Fruit fly (Drosophila melanogaster): Measurements from ENCODE around the gene P5cr.

The P5cr gene

dm6 chr3R:19044638-19045037 is 15.9 kb downstream of the P5cr start (continued):
- no peak for TF ChIP-seq CG11456 (GFP tag; IDR thresholded peaks at IDR 0.05)
- TF ChIP-seq ftz-f1 (GFP tag; optimal IDR thresholded peaks at IDR 0.05) = no peak
- TF ChIP-seq maf-S (GFP tag; optimal IDR thresholded peaks at IDR 0.05) = no peak
- no peak for TF ChIP-seq CG4424 (GFP tag; optimal IDR thresholded peaks at IDR 0.05)
- TF ChIP-seq Ravus (GFP tag; IDR thresholded peaks at IDR 0.05) = no peak
- no peak for TF ChIP-seq zf30C (GFP tag; optimal IDR thresholded peaks at IDR 0.05)
- TF ChIP-seq wor (GFP tag; IDR thresholded peaks at IDR 0.05) = no peak
- TF ChIP-seq gcm (GFP tag; optimal IDR thresholded peaks at IDR 0.05) = no peak
- no peak for TF ChIP-seq CG14710 (tag; optimal IDR thresholded peaks at IDR 0.05)
- TF ChIP-seq Nf-YB (GFP tag; optimal IDR thresholded peaks at IDR 0.05) = no peak
- no peak for TF ChIP-seq Usf (GFP tag; optimal IDR thresholded peaks at IDR 0.05)
- TF ChIP-seq stwl (tag; optimal IDR thresholded peaks at IDR 0.05) = peak; percentile 72
- TF ChIP-seq CG30431 (GFP tag; optimal IDR thresholded peaks at IDR 0.05) = no peak
- TF ChIP-seq CG5180 (GFP tag; optimal IDR thresholded peaks at IDR 0.05) = no peak
- TF ChIP-seq gem (tag; optimal IDR thresholded peaks at IDR 0.05) = no peak
- TF ChIP-seq CG4360 (GFP tag; IDR thresholded peaks at IDR 0.05) = no peak
- no peak for TF ChIP-seq CG32532 (GFP tag; IDR thresholded peaks at IDR 0.05)
- TF ChIP-seq zen2 (GFP tag; IDR thresholded peaks at IDR 0.05; ENCODE audit: partially characterized antibody) = no peak
- no peak for TF ChIP-seq Neu2 (GFP tag; optimal IDR thresholded peaks at IDR 0.05; ENCODE audit: borderline replicate concordance)
- TF ChIP-seq CkIIα-i1 (GFP tag; IDR thresholded peaks at IDR 0.05) = no peak
- no peak for TF ChIP-seq rib (GFP tag; IDR thresholded peaks at IDR 0.05)
- peak; percentile 41 for TF ChIP-seq CTCF (GFP tag; optimal IDR thresholded peaks at IDR 0.05)
- no peak for TF ChIP-seq CG30020 (tag; optimal IDR thresholded peaks at IDR 0.05)
- no peak for TF ChIP-seq klu (GFP tag; IDR thresholded peaks at IDR 0.05)
- TF ChIP-seq ac (GFP tag; optimal IDR thresholded peaks at IDR 0.05) = no peak
- TF ChIP-seq CG8388 (GFP tag; optimal IDR thresholded peaks at IDR 0.05) = no peak
- TF ChIP-seq kah (GFP tag; optimal IDR thresholded peaks at IDR 0.05) = no peak
- TF ChIP-seq ab (GFP tag; optimal IDR thresholded peaks at IDR 0.05) = no peak
- no peak for TF ChIP-seq z (GFP tag; IDR thresholded peaks at IDR 0.05)
- TF ChIP-seq CG11560 (tag; IDR thresholded peaks at IDR 0.05) = no peak
- no peak for TF ChIP-seq bbx (GFP tag; IDR thresholded peaks at IDR 0.05; ENCODE audit: partially characterized antibody)

- TF ChIP-seq exex (tag; optimal IDR thresholded peaks at IDR 0.05) (peak; percentile 93), CG8478 (optimal IDR thresholded peaks at IDR 0.05) (no peak), mirr (GFP tag; optimal IDR thresholded peaks at IDR 0.05) (peak; percentile 19), ranshi (GFP tag; IDR thresholded peaks at IDR 0.05) (no peak), Med (GFP tag) (peak; percentile 12), CG6813 (GFP tag; optimal IDR thresholded peaks at IDR 0.05) (no peak), cwo (GFP tag; optimal IDR thresholded peaks at IDR 0.05) (peak; percentile 94), hkb (optimal IDR thresholded peaks at IDR 0.05) (no peak), hkb (GFP tag; IDR thresholded peaks at IDR 0.05) (no peak)
Measured at dm6 chr3R:19051247-19051646, 22.5 kb downstream of the P5cr start.

dm6 chr3R:19052475-19052874 is 23.7 kb downstream of the P5cr start:
- TF ChIP-seq disco-r (GFP tag; optimal IDR thresholded peaks at IDR 0.05) = no peak
- peak; percentile 69 for TF ChIP-seq crol (GFP tag; IDR thresholded peaks at IDR 0.05)
- TF ChIP-seq CG4730 (GFP tag; IDR thresholded peaks at IDR 0.05) = 0 out of 2 replicates have a peak, but pooled peaks have one; percentile 11
- TF ChIP-seq danr (GFP tag; IDR thresholded peaks at IDR 0.05) = no peak
- TF ChIP-seq HmgZ (tag; optimal IDR thresholded peaks at IDR 0.05) = no peak
- no peak for TF ChIP-seq mirr (GFP tag; optimal IDR thresholded peaks at IDR 0.05)
- no peak for TF ChIP-seq repo (GFP tag; optimal IDR thresholded peaks at IDR 0.05)
- TF ChIP-seq row (GFP tag; IDR thresholded peaks at IDR 0.05) = no peak
- no peak for TF ChIP-seq CG12391 (tag; optimal IDR thresholded peaks at IDR 0.05)
- TF ChIP-seq E2f1 (GFP tag; IDR thresholded peaks at IDR 0.05) = no peak
- no peak for TF ChIP-seq lab (GFP tag; optimal IDR thresholded peaks at IDR 0.05)
- no peak for TF ChIP-seq CTCF (GFP tag; optimal IDR thresholded peaks at IDR 0.05)
- peak; percentile 93 for TF ChIP-seq oc (tag; optimal IDR thresholded peaks at IDR 0.05)
- no peak for TF ChIP-seq trh (GFP tag; optimal IDR thresholded peaks at IDR 0.05)
- no peak for TF ChIP-seq Mes4 (GFP tag; optimal IDR thresholded peaks at IDR 0.05)
